Fruit fly (Drosophila melanogaster) whole organism, embryonic: Measurements from ENCODE around the gene CG33795.
A peak's percentile ranks its signal among the peaks of the same experiment; 100 is the strongest.

ENCODE experiments used
- Adf1 ChIP-seq: fragments of 200-800 bp; sonication (Bioruptor generic); IDR thresholded peaks from 2 replicates; pipeline ENCODE4 v1.3.6; 2022; ENCODE audit warnings: missing biosample characterization, missing genetic modification characterization
- CG11398 ChIP-seq: fragments of 200-800 bp; sonication (Bioruptor generic); optimal IDR thresholded peaks from 2 replicates; lab custom pipeline; 2016; ENCODE audit warnings: missing biosample characterization, missing genetic modification characterization
- CG11504 ChIP-seq: fragments of 200-800 bp; sonication (Bioruptor generic); optimal IDR thresholded peaks from 3 replicates; lab custom pipeline; 2019; ENCODE audit warnings: missing biosample characterization, mild to moderate bottlenecking, missing genetic modification characterization, moderate library complexity
- CG13624 ChIP-seq: fragments of 200-800 bp; sonication (Bioruptor generic); optimal IDR thresholded peaks from 2 replicates; lab custom pipeline; 2016; ENCODE audit warnings: missing biosample characterization, missing genetic modification characterization
- CG14667 ChIP-seq: fragments of 200-800 bp; sonication (Bioruptor generic); IDR thresholded peaks from 2 replicates; pipeline ENCODE4 v1.3.6; 2022; ENCODE audit warnings: missing biosample characterization, missing genetic modification characterization
- CG16863 ChIP-seq: fragments of 200-800 bp; sonication (Bioruptor generic); optimal IDR thresholded peaks from 3 replicates; lab custom pipeline; 2016; ENCODE audit warnings: missing biosample characterization, missing genetic modification characterization
- CG30431 ChIP-seq: fragments of 200-800 bp; sonication (Bioruptor generic); optimal IDR thresholded peaks from 2 replicates; lab custom pipeline; 2017; ENCODE audit warnings: missing biosample characterization, missing genetic modification characterization
- CG3065 ChIP-seq: fragments of 200-800 bp; sonication (Bioruptor generic); optimal IDR thresholded peaks from 2 replicates; lab custom pipeline; 2016; ENCODE audit warnings: missing biosample characterization, missing genetic modification characterization
- CG32767 ChIP-seq: fragments of 200-800 bp; sonication (Bioruptor generic); IDR thresholded peaks from 2 replicates; pipeline ENCODE4 v1.3.6; 2022; ENCODE audit warnings: missing biosample characterization, missing genetic modification characterization
- CG6765 ChIP-seq: fragments of 200-800 bp; sonication (Bioruptor generic); optimal IDR thresholded peaks from 3 replicates; lab custom pipeline; 2017; ENCODE audit warnings: missing biosample characterization, mild to moderate bottlenecking, missing genetic modification characterization
- CG7357 ChIP-seq: fragments of 200-800 bp; sonication (Bioruptor generic); IDR thresholded peaks from 3 replicates; pipeline ENCODE4 v1.3.6; 2022; ENCODE audit warnings: missing biosample characterization, missing genetic modification characterization
- CG7928 ChIP-seq: fragments of 200-800 bp; sonication (Bioruptor generic); optimal IDR thresholded peaks from 2 replicates; lab custom pipeline; 2017; ENCODE audit warnings: missing biosample characterization, mild to moderate bottlenecking, missing genetic modification characterization
- CG9437 ChIP-seq: fragments of 200-800 bp; sonication (Bioruptor generic); optimal IDR thresholded peaks from 2 replicates; lab custom pipeline; 2018; ENCODE audit warnings: missing biosample characterization, mild to moderate bottlenecking, missing genetic modification characterization
- CG9876 ChIP-seq: fragments of 200-800 bp; sonication (Bioruptor generic); optimal IDR thresholded peaks from 2 replicates; lab custom pipeline; 2016; ENCODE audit warnings: missing biosample characterization, missing genetic modification characterization
- Camta ChIP-seq: fragments of 200-800 bp; sonication (Bioruptor generic); optimal IDR thresholded peaks from 2 replicates; lab custom pipeline; 2016; ENCODE audit warnings: missing biosample characterization, missing genetic modification characterization
- CkIIα-i1 ChIP-seq: fragments of 200-800 bp; sonication (Bioruptor generic); IDR thresholded peaks from 2 replicates; pipeline ENCODE4 v1.3.6; 2022; ENCODE audit warnings: missing biosample characterization, missing genetic modification characterization
- CrebB ChIP-seq: fragments of 200-800 bp; sonication (Bioruptor generic); optimal IDR thresholded peaks from 3 replicates; lab custom pipeline; 2018; ENCODE audit warnings: missing biosample characterization, mild to moderate bottlenecking, missing genetic modification characterization
- Dek ChIP-seq: fragments of 200-800 bp; sonication (Bioruptor generic); optimal IDR thresholded peaks from 3 replicates; lab custom pipeline; 2019; ENCODE audit warnings: missing biosample characterization, mild to moderate bottlenecking, missing genetic modification characterization, moderate library complexity
- Dip3 ChIP-seq: fragments of 200-800 bp; sonication (Bioruptor generic); optimal IDR thresholded peaks from 3 replicates; lab custom pipeline; 2016; ENCODE audit warnings: missing biosample characterization, missing genetic modification characterization
- Doc3 ChIP-seq: fragments of 200-800 bp; sonication (Bioruptor generic); IDR thresholded peaks from 3 replicates; pipeline ENCODE4 v1.3.6; 2022; ENCODE audit warnings: missing biosample characterization, missing genetic modification characterization; ENCODE audit not compliant: partially characterized antibody
- Drgx ChIP-seq: fragments of 200-800 bp; sonication (Bioruptor generic); IDR thresholded peaks from 2 replicates; pipeline ENCODE4 v1.3.6; 2022; ENCODE audit warnings: missing biosample characterization, missing genetic modification characterization
- Ets65A ChIP-seq: fragments of 200-800 bp; sonication (Bioruptor generic); peaks from one replicate; lab custom pipeline; 2016; ENCODE audit warnings: missing biosample characterization, missing genetic modification characterization
- Hr78 ChIP-seq, 2 experiments: fragments of 200-800 bp in 1 of 2; fragments of >200 bp in 1 of 2; sonication (Bioruptor generic) in 1 of 2; optimal IDR thresholded peaks; 2 replicates each; lab custom pipeline; 2017 to 2019; ENCODE audit warnings: missing biosample characterization in 2 of 2, missing genetic modification characterization in 2 of 2, mild to moderate bottlenecking in 1 of 2, moderate library complexity in 1 of 2
- MESR4 ChIP-seq: fragments of 200-800 bp; sonication (Bioruptor generic); optimal IDR thresholded peaks from 2 replicates; lab custom pipeline; 2018; ENCODE audit warnings: missing biosample characterization, mild to moderate bottlenecking, missing genetic modification characterization, moderate library complexity
- Mes4 ChIP-seq: fragments of 200-800 bp; sonication (Bioruptor generic); optimal IDR thresholded peaks from 2 replicates; lab custom pipeline; 2016; ENCODE audit warnings: missing biosample characterization, missing genetic modification characterization
- NC2β ChIP-seq: fragments of 200-800 bp; sonication (Bioruptor generic); optimal IDR thresholded peaks from 2 replicates; lab custom pipeline; 2016; ENCODE audit warnings: missing biosample characterization, missing genetic modification characterization
- NfI ChIP-seq: fragments of 200-800 bp; sonication (Bioruptor generic); optimal IDR thresholded peaks from 3 replicates; lab custom pipeline; 2018; ENCODE audit warnings: missing biosample characterization, mild to moderate bottlenecking, missing genetic modification characterization, moderate library complexity
- Six4 ChIP-seq: fragments of 200-800 bp; sonication (Bioruptor generic); optimal IDR thresholded peaks from 2 replicates; lab custom pipeline; 2016; ENCODE audit warnings: missing biosample characterization, missing genetic modification characterization
- Tbp ChIP-seq: fragments of >200 bp; optimal IDR thresholded peaks from 2 replicates; lab custom pipeline; 2018; ENCODE audit warnings: missing biosample characterization, missing genetic modification characterization
- bbx ChIP-seq: fragments of 200-800 bp; sonication (Bioruptor generic); IDR thresholded peaks from 2 replicates; pipeline ENCODE4 v1.3.6; 2022; ENCODE audit warnings: missing biosample characterization, missing genetic modification characterization; ENCODE audit not compliant: partially characterized antibody
- bigmax ChIP-seq: fragments of 200-800 bp; sonication (Bioruptor generic); optimal IDR thresholded peaks from 2 replicates; lab custom pipeline; 2018; ENCODE audit warnings: missing biosample characterization, mild to moderate bottlenecking, missing genetic modification characterization
- chm ChIP-seq: fragments of 200-800 bp; sonication (Bioruptor generic); IDR thresholded peaks from 2 replicates; pipeline ENCODE4 v1.3.6; 2022; ENCODE audit warnings: missing biosample characterization, missing genetic modification characterization
- crol ChIP-seq: fragments of 200-800 bp; sonication (Bioruptor generic); IDR thresholded peaks from 2 replicates; pipeline ENCODE4 v1.3.6; 2022; ENCODE audit warnings: missing biosample characterization, missing genetic modification characterization
- eve ChIP-seq, 2 experiments: fragments of >200 bp; optimal IDR thresholded peaks; 2 replicates each; lab custom pipeline; 2017; ENCODE audit warnings: missing biosample characterization in 2 of 2, missing genetic modification characterization in 2 of 2
- fd102C ChIP-seq: fragments of 200-800 bp; sonication (Bioruptor generic); optimal IDR thresholded peaks from 2 replicates; lab custom pipeline; 2018; ENCODE audit warnings: missing biosample characterization, mild to moderate bottlenecking, missing genetic modification characterization, moderate library complexity
- gsb-n ChIP-seq: fragments of 200-800 bp; sonication (Bioruptor generic); optimal IDR thresholded peaks from 3 replicates; lab custom pipeline; 2018; ENCODE audit warnings: missing biosample characterization, mild to moderate bottlenecking, missing genetic modification characterization
- lov ChIP-seq, 2 experiments: fragments of 200-800 bp in 1 of 2; fragments of >200 bp in 1 of 2; sonication (Bioruptor generic) in 1 of 2; IDR thresholded peaks in 1 of 2; optimal IDR thresholded peaks in 1 of 2; 2 replicates in 1 of 2; 3 replicates in 1 of 2; pipeline versions ENCODE4 v1.3.6 to Lab custom; 2017 to 2022; ENCODE audit warnings: missing biosample characterization in 1 of 2, missing genetic modification characterization in 1 of 2
- nau ChIP-seq: fragments of 200-800 bp; sonication (Bioruptor generic); optimal IDR thresholded peaks from 3 replicates; lab custom pipeline; 2017; ENCODE audit warnings: missing biosample characterization, mild to moderate bottlenecking, missing genetic modification characterization, missing genetic modification reagents
- org-1 ChIP-seq: fragments of 200-800 bp; sonication (Bioruptor generic); optimal IDR thresholded peaks from 2 replicates; lab custom pipeline; 2017; ENCODE audit warnings: missing biosample characterization, missing genetic modification characterization
- otp ChIP-seq: fragments of 200-800 bp; sonication (Bioruptor generic); IDR thresholded peaks from 3 replicates; pipeline ENCODE4, ENCODE4 v1.3.6; 2022; ENCODE audit warnings: missing biosample characterization, missing genetic modification characterization
- pan ChIP-seq, 4 experiments: fragments of >200 bp in 3 of 4; fragments of 200-800 bp in 1 of 4; sonication (Bioruptor generic) in 1 of 4; optimal IDR thresholded peaks in 3 of 4; IDR thresholded peaks in 1 of 4; 2 replicates each; pipeline versions ENCODE4 v1.3.6 to Lab custom; 2017 to 2022; ENCODE audit warnings: missing biosample characterization in 2 of 4, missing genetic modification characterization in 2 of 4, mixed read lengths in 1 of 4
- pros ChIP-seq: fragments of 200-800 bp; sonication (Bioruptor generic); optimal IDR thresholded peaks from 3 replicates; lab custom pipeline; 2019; ENCODE audit warnings: missing biosample characterization, mild to moderate bottlenecking, missing genetic modification characterization, moderate library complexity
- ranshi ChIP-seq: fragments of 200-800 bp; sonication (Bioruptor generic); IDR thresholded peaks from 2 replicates; pipeline ENCODE4 v1.3.6; 2022; ENCODE audit warnings: missing biosample characterization, missing genetic modification characterization
- repo ChIP-seq: fragments of 200-800 bp; sonication (Bioruptor generic); optimal IDR thresholded peaks from 2 replicates; lab custom pipeline; 2016; ENCODE audit warnings: missing biosample characterization, missing genetic modification characterization
- salm ChIP-seq: fragments of 200-800 bp; sonication (Bioruptor generic); optimal IDR thresholded peaks from 2 replicates; lab custom pipeline; 2018; ENCODE audit warnings: missing biosample characterization, mild to moderate bottlenecking, missing genetic modification characterization
- sens ChIP-seq: fragments of 200-800 bp; sonication (Bioruptor generic); peaks from one replicate; lab custom pipeline; 2016; ENCODE audit warnings: missing biosample characterization, missing genetic modification characterization
- seq ChIP-seq: fragments of 200-800 bp; sonication (Bioruptor generic); IDR thresholded peaks from 2 replicates; pipeline ENCODE4 v1.3.6; 2022; ENCODE audit warnings: missing biosample characterization, missing genetic modification characterization
- slbo ChIP-seq: fragments of 200-800 bp; sonication (Bioruptor generic); IDR thresholded peaks from 2 replicates; pipeline ENCODE4 v1.3.6; 2022; ENCODE audit warnings: missing biosample characterization, missing genetic modification characterization
- tio ChIP-seq: fragments of 200-800 bp; sonication (Bioruptor generic); optimal IDR thresholded peaks from 2 replicates; lab custom pipeline; 2017; ENCODE audit warnings: missing biosample characterization, missing genetic modification characterization, inconsistent platforms

Gene CG33795

DNA sequence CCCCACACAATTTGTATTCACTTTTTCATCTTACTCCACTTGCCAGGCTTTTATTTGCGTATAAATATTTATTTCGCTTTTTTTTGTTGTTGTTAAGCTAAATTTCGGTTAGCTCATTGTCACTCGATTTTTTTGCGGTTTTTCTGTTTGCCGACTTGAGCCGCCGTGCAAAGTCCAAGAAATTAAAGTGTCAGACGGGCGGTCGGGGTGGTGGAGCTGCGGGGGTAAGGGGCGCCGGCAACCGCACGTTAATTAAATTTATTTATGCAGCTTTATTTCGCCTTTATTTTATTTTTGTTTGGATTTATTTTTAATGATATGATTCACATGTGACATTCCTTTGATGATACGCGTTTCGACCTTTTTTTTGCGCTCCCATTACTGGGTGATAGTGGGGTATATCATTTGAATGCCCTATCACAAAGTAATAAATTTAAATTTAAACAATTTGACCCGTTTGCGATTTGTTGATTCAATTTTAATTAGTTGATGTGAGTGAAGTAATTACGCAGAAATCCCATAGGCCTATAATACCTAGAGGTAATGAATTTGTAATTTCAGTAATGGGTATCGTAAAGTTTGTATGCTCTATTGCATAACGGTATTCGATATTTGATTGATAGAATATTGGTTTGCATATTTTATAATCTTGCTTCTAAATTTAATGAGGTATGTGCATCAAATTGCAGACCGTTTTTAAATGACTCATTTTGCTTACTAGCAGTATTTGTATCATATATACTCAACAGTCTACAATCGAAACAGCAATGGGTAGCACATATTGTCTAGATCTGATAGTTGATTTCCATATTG is 5.6 kb downstream of the CG33795 start (continued):
- no peak for TF ChIP-seq CG9876 (GFP tag; lab: Kevin White, UChicago)
- no peak for TF ChIP-seq nau (GFP tag; lab: Kevin White, UChicago)
- TF ChIP-seq otp (GFP tag; lab: Robert Waterston, UW) = 0 out of 3 replicates have a peak, but pooled peaks have one; percentile 45
- TF ChIP-seq Dek = peak; percentile 9
- TF ChIP-seq Ets65A (GFP tag; lab: Kevin White, UChicago) = peak; percentile 89
- TF ChIP-seq eve (GFP tag; optimal IDR thresholded peaks at IDR 0.05; lab: Kevin White, UChicago) = peak in 1 of 2 experiments; percentile 2
- no peak for TF ChIP-seq CG14667 (GFP tag; lab: Robert Waterston, UW)
- TF ChIP-seq CkIIα-i1 (GFP tag; lab: Robert Waterston, UW) = no peak
- peak; percentile 42 for TF ChIP-seq org-1 (GFP tag; lab: Kevin White, UChicago)
- TF ChIP-seq MESR4 (GFP tag; lab: Kevin White, UChicago) = no peak
- TF ChIP-seq Doc3 (GFP tag; lab: Robert Waterston, UW) = no peak
- TF ChIP-seq repo (GFP tag; lab: Kevin White, UChicago) = no peak
- TF ChIP-seq CG7928 = peak; percentile 18
- peak; percentile 60 for TF ChIP-seq CG13624 (GFP tag; lab: Kevin White, UChicago)
- TF ChIP-seq Tbp (GFP tag; lab: Kevin White, UChicago) = no peak
- TF ChIP-seq slbo (GFP tag; lab: Robert Waterston, UW) = peak; percentile 78
- no peak for TF ChIP-seq fd102C (GFP tag; lab: Kevin White, UChicago)
- TF ChIP-seq CG16863 (GFP tag; lab: Kevin White, UChicago) = peak; percentile 12
- no peak for TF ChIP-seq Drgx (GFP tag; lab: Robert Waterston, UW)
- TF ChIP-seq gsb-n (tag; lab: Kevin White, UChicago) = no peak
- TF ChIP-seq Adf1 (GFP tag; lab: Robert Waterston, UW) = no peak
- TF ChIP-seq tio (GFP tag; lab: Kevin White, UChicago) = peak; percentile 66
- no peak for TF ChIP-seq seq (GFP tag; lab: Robert Waterston, UW)
- TF ChIP-seq CG7357 (GFP tag; lab: Robert Waterston, UW) = no peak
- TF ChIP-seq CrebB (tag; lab: Kevin White, UChicago) = no peak
- TF ChIP-seq pan (optimal IDR thresholded peaks at IDR 0.05; lab: Kevin White, UChicago) = no peak
- peak in 1 of 2 experiments; percentile 39 for TF ChIP-seq pan (GFP tag; optimal IDR thresholded peaks at IDR 0.05 in 1 of 2, IDR thresholded peaks at IDR 0.05 in 1 of 2)
- peak; percentile 71 for TF ChIP-seq sens (GFP tag; lab: Kevin White, UChicago)
- TF ChIP-seq Camta (GFP tag; lab: Kevin White, UChicago) = peak; percentile 46
- no peak for TF ChIP-seq CG32767
- TF ChIP-seq Dip3 = peak; percentile 66
- TF ChIP-seq Hr78 (GFP tag; optimal IDR thresholded peaks at IDR 0.05; lab: Kevin White, UChicago) = no peak
- TF ChIP-seq Six4 (GFP tag; lab: Kevin White, UChicago) = no peak
- TF ChIP-seq CG3065 (GFP tag; lab: Kevin White, UChicago) = no peak
- peak; percentile 38 for TF ChIP-seq NfI
- peak; percentile 22 for TF ChIP-seq CG9437 (GFP tag; lab: Kevin White, UChicago)
- TF ChIP-seq lov (optimal IDR thresholded peaks at IDR 0.05; lab: Kevin White, UChicago) = no peak
- TF ChIP-seq lov (GFP tag; IDR thresholded peaks at IDR 0.05; lab: Robert Waterston, UW) = no peak
- TF ChIP-seq Mes4 = no peak
- TF ChIP-seq pros (GFP tag; lab: Kevin White, UChicago) = no peak
- peak; percentile 59 for TF ChIP-seq crol (GFP tag; lab: Robert Waterston, UW)
- no peak for TF ChIP-seq salm
- TF ChIP-seq ranshi (GFP tag; lab: Robert Waterston, UW) = 0 out of 2 replicates have a peak, but pooled peaks have one; percentile 21
- TF ChIP-seq CG6765 (GFP tag; lab: Kevin White, UChicago) = no peak
- TF ChIP-seq CG30431 (GFP tag; lab: Kevin White, UChicago) = no peak
- no peak for TF ChIP-seq chm
- no peak for TF ChIP-seq bbx (GFP tag; lab: Robert Waterston, UW)
- peak; percentile 57 for TF ChIP-seq CG11504 (tag; lab: Kevin White, UChicago)
- TF ChIP-seq bigmax (GFP tag; lab: Kevin White, UChicago) = no peak
- no peak for TF ChIP-seq NC2β (GFP tag; lab: Kevin White, UChicago)
- no peak for TF ChIP-seq CG11398 (GFP tag; lab: Kevin White, UChicago)
